Worm (Caenorhabditis elegans) whole organism, mixed stage, embryonic: ENCODE data around the gene nep-10.
"Not testable (repeated sequence)": the region's sequence is repeated elsewhere in the genome, so short reads cannot be mapped to it uniquely, and the experiment has no call there.

ENCODE experiments used
- bed-3 ChIP-seq: fragments of 200-800 bp; sonication (Bioruptor generic); optimal IDR thresholded peaks from 3 replicates; lab custom pipeline; 2018; ENCODE audit warnings: mild to moderate bottlenecking, missing genetic modification characterization, moderate library complexity, missing compliant biosample characterization
- blmp-1 ChIP-seq: fragments of 150-350 bp; optimal IDR thresholded peaks from 2 replicates; lab custom pipeline; 2014; ENCODE audit warnings: missing biosample characterization, missing genetic modification characterization
- ceh-39 ChIP-seq: fragments of 150-350 bp; optimal IDR thresholded peaks from 2 replicates; lab custom pipeline; 2014; ENCODE audit warnings: missing biosample characterization, missing genetic modification characterization
- ceh-43 ChIP-seq: fragments of 200-800 bp; sonication (Bioruptor generic); optimal IDR thresholded peaks from 2 replicates; lab custom pipeline; 2018; ENCODE audit warnings: mild to moderate bottlenecking, missing genetic modification characterization, moderate library complexity, missing compliant biosample characterization
- ces-1 ChIP-seq: fragments of 150-350 bp; optimal IDR thresholded peaks from 2 replicates; lab custom pipeline; 2014; ENCODE audit warnings: missing biosample characterization, missing genetic modification reagents, missing genetic modification characterization
- cnd-1 ChIP-seq: fragments of 200-800 bp; sonication (Bioruptor generic); optimal IDR thresholded peaks from 2 replicates; lab custom pipeline; 2018; ENCODE audit warnings: mild to moderate bottlenecking, missing genetic modification characterization, missing compliant biosample characterization
- drap-1 ChIP-seq: fragments of 200-800 bp; sonication (Bioruptor generic); optimal IDR thresholded peaks from 3 replicates; lab custom pipeline; 2018; ENCODE audit warnings: mild to moderate bottlenecking, missing genetic modification characterization, missing compliant biosample characterization
- elt-1 ChIP-seq: sonication (generic microtip); optimal IDR thresholded peaks from 2 replicates; lab custom pipeline; 2017; ENCODE audit warnings: missing genetic modification characterization, mild to moderate bottlenecking, missing compliant biosample characterization, antibody characterized with exemption, moderate library complexity, borderline replicate concordance; ENCODE audit not compliant: insufficient read depth
- elt-3 ChIP-seq: fragments of 150-350 bp; optimal IDR thresholded peaks from 2 replicates; lab custom pipeline; 2014; ENCODE audit warnings: missing biosample characterization, missing genetic modification characterization
- flh-1 ChIP-seq: fragments of 200-800 bp; sonication (Bioruptor generic); optimal IDR thresholded peaks from 2 replicates; lab custom pipeline; 2018; ENCODE audit warnings: mild to moderate bottlenecking, missing genetic modification characterization, moderate library complexity, missing compliant biosample characterization
- ham-2 ChIP-seq: fragments of 200-800 bp; sonication (Bioruptor generic); optimal IDR thresholded peaks from 2 replicates; lab custom pipeline; 2018; ENCODE audit warnings: mild to moderate bottlenecking, missing genetic modification characterization, missing compliant biosample characterization
- hlh-1 ChIP-seq: fragments of 150-350 bp; optimal IDR thresholded peaks from 2 replicates; lab custom pipeline; 2014; ENCODE audit warnings: missing biosample characterization, missing genetic modification reagents, missing genetic modification characterization
- lin-13 ChIP-seq: fragments of 150-350 bp; optimal IDR thresholded peaks from 2 replicates; lab custom pipeline; 2014; ENCODE audit warnings: missing biosample characterization, missing genetic modification characterization
- lin-32 ChIP-seq: fragments of 200-800 bp; sonication (Bioruptor generic); optimal IDR thresholded peaks from 2 replicates; lab custom pipeline; 2018; ENCODE audit warnings: mild to moderate bottlenecking, missing genetic modification characterization, missing compliant biosample characterization
- lsy-2 ChIP-seq: fragments of 150-350 bp; optimal IDR thresholded peaks from 2 replicates; lab custom pipeline; 2014; ENCODE audit warnings: missing biosample characterization, missing genetic modification characterization
- mab-5 ChIP-seq: fragments of 150-350 bp; optimal IDR thresholded peaks from 2 replicates; lab custom pipeline; 2014; ENCODE audit warnings: missing biosample characterization, missing genetic modification characterization
- mep-1 ChIP-seq: fragments of 150-350 bp; optimal IDR thresholded peaks from 2 replicates; lab custom pipeline; 2017; ENCODE audit warnings: missing biosample characterization, missing genetic modification reagents, missing genetic modification characterization, inconsistent platforms
- mls-2 ChIP-seq: sonication (generic microtip); optimal IDR thresholded peaks from 2 replicates; lab custom pipeline; 2016; ENCODE audit warnings: mild to moderate bottlenecking, missing genetic modification characterization, moderate library complexity, missing compliant biosample characterization
- nhr-12 ChIP-seq: fragments of 150-350 bp; optimal IDR thresholded peaks from 2 replicates; lab custom pipeline; 2014; ENCODE audit warnings: missing biosample characterization, missing genetic modification characterization
- nhr-2 ChIP-seq: fragments of 150-350 bp; optimal IDR thresholded peaks from 2 replicates; lab custom pipeline; 2014; ENCODE audit warnings: missing biosample characterization, missing genetic modification characterization
- nhr-237 ChIP-seq: fragments of 150-350 bp; optimal IDR thresholded peaks from 2 replicates; lab custom pipeline; 2014; ENCODE audit warnings: missing biosample characterization, missing genetic modification characterization
- nhr-28 ChIP-seq: fragments of 150-350 bp; optimal IDR thresholded peaks from 2 replicates; lab custom pipeline; 2014; ENCODE audit warnings: missing biosample characterization, missing genetic modification characterization
- nhr-76 ChIP-seq: sonication (generic microtip); optimal IDR thresholded peaks from 2 replicates; lab custom pipeline; 2017; ENCODE audit warnings: missing biosample characterization, missing genetic modification characterization
- pha-4 ChIP-seq: fragments of 150-350 bp; optimal IDR thresholded peaks from 2 replicates; lab custom pipeline; 2018; ENCODE audit warnings: missing biosample characterization, missing genetic modification reagents, missing genetic modification characterization
- sem-2 ChIP-seq: fragments of 200-800 bp; sonication (Bioruptor generic); optimal IDR thresholded peaks from 2 replicates; lab custom pipeline; 2018; ENCODE audit warnings: mild to moderate bottlenecking, missing genetic modification characterization, missing compliant biosample characterization
- snpc-4 ChIP-seq: fragments of 150-350 bp; optimal IDR thresholded peaks from 2 replicates; lab custom pipeline; 2014; ENCODE audit warnings: missing biosample characterization, missing genetic modification characterization
- sptf-1 ChIP-seq: sonication (generic microtip); optimal IDR thresholded peaks from 2 replicates; lab custom pipeline; 2017; ENCODE audit warnings: mild to moderate bottlenecking, missing genetic modification characterization, moderate library complexity, missing compliant biosample characterization
- unc-39 ChIP-seq: fragments of 150-350 bp; optimal IDR thresholded peaks from 2 replicates; lab custom pipeline; 2014; ENCODE audit warnings: missing biosample characterization, missing genetic modification characterization
- unc-62 ChIP-seq: fragments of 150-350 bp; optimal IDR thresholded peaks from 2 replicates; lab custom pipeline; 2014; ENCODE audit warnings: missing biosample characterization, missing genetic modification reagents, missing genetic modification characterization
- zip-8 ChIP-seq: fragments of 150-350 bp; optimal IDR thresholded peaks from 2 replicates; lab custom pipeline; 2014; ENCODE audit warnings: missing biosample characterization, missing genetic modification characterization
- ztf-11 ChIP-seq: fragments of 150-350 bp; optimal IDR thresholded peaks from 2 replicates; lab custom pipeline; 2014; ENCODE audit warnings: missing biosample characterization, missing genetic modification characterization

nep-10 gene

DNA sequence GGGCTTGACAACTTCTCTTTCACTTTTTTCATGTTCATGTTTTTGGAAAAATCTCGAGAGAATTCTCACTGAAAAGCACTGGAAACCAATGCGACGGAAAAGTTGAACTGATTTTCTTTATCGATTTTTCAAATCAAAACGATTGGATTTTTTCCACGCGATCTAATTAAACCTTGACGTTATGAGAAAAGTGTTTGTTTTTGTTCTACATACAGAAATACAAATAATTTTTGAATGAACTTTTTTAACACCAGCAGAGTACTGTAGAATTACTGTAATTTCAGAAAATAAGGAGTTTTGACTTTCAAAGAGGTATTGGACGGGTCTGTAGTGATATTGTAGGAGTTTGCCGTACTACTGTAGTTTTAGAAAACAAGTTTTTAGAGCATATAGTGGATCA lies at the start of gene nep-10:
Gene nep-10, minus strand, starts transcription at position 101 of the 400 bp plus-strand sequence.
- TF ChIP-seq elt-1 = no peak
- TF ChIP-seq nhr-76 (tag; lab: Kevin White, UChicago) = no peak
- no peak for TF ChIP-seq drap-1
- no peak for TF ChIP-seq cnd-1 (tag; lab: Kevin White, UChicago)
- no peak for TF ChIP-seq lin-13
- TF ChIP-seq nhr-2 (tag; lab: Kevin White, UChicago) = no peak
- TF ChIP-seq ham-2 = no peak
- TF ChIP-seq hlh-1 = no peak
- no peak for TF ChIP-seq zip-8 (tag; lab: Kevin White, UChicago)
- TF ChIP-seq lsy-2 (tag; lab: Kevin White, UChicago) = no peak
- no peak for TF ChIP-seq blmp-1 (tag; lab: Kevin White, UChicago)
- TF ChIP-seq sptf-1 = no peak
- TF ChIP-seq unc-39 = no peak
- TF ChIP-seq flh-1 (GFP tag; lab: Kevin White, UChicago) = no peak

ce11 chrII:3452421-3452820 lies 49.7 kb upstream of the nep-10 start, which contains the start of gene C16C8.12:
C16C8.12 (plus strand) TSS chrII:3452721.
- TF ChIP-seq mep-1 (tag; lab: Kevin White, UChicago) = no peak
- TF ChIP-seq ces-1 = no peak
- TF ChIP-seq elt-1 = no peak
- no peak for TF ChIP-seq bed-3
- no peak for TF ChIP-seq unc-62 (GFP tag; lab: Kevin White, UChicago)
- no peak for TF ChIP-seq mls-2 (tag; lab: Kevin White, UChicago)
- TF ChIP-seq nhr-12 (tag; lab: Kevin White, UChicago) = no peak
- no peak for TF ChIP-seq pha-4 (tag; lab: Kevin White, UChicago)
- TF ChIP-seq cnd-1 (tag; lab: Kevin White, UChicago) = no peak

- TF ChIP-seq ces-1, unc-39, drap-1: not testable (repeated sequence)
Observed at ce11 chrII:3449514-3449913, 46.8 kb upstream of the nep-10 start, which contains the start of gene C16C8.14. C16C8.14 (plus strand) TSS chrII:3449814.

- TF ChIP-seq sptf-1 (no peak), lin-32 (GFP tag; lab: Kevin White, UChicago) (no peak), pha-4 (tag; lab: Kevin White, UChicago) (no peak), nhr-76 (tag; lab: Kevin White, UChicago) (no peak), nhr-28 (tag; lab: Kevin White, UChicago) (no peak), nhr-2 (tag; lab: Kevin White, UChicago) (no peak), ham-2 (no peak), elt-1 (no peak), mep-1 (tag; lab: Kevin White, UChicago) (no peak), ceh-39 (no peak), blmp-1 (tag; lab: Kevin White, UChicago) (no peak), ztf-11 (tag; lab: Kevin White, UChicago) (no peak), sem-2 (GFP tag; lab: Kevin White, UChicago) (no peak), lin-13 (no peak), ceh-43 (GFP tag; lab: Kevin White, UChicago) (no peak)
- TF ChIP-seq, all 35 proteins: peak for 0
Observed at ce11 chrII:3448776-3449280, 46.1 kb upstream of the nep-10 start, which contains the start of gene C16C8.25. C16C8.25 (plus strand) TSS chrII:3449230.

DNA sequence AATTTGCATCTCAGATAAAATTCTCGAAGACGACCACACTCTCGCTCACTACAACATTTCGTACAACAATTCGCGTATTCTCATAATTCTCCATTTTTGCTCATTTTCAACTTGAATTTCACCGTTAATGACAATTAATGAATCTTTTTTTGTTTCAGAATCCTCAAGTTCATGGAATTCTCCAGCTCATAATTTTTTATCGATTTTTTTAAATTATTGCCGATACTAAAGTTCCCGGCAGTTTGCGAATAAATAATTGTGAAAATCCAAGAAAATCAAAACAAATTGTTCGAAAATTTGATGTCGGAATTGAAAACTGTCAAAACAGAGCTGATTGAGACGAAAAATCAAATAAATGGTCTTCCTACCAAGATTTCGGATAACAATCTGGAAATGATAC lies 45.2 kb upstream of the nep-10 start, which contains the start of gene C16C8.21:
Gene C16C8.21, plus strand, starts transcription at position 301 of the 400 bp plus-strand sequence.
- TF ChIP-seq elt-1 = no peak
- TF ChIP-seq unc-39 = no peak
- no peak for TF ChIP-seq nhr-237 (tag; lab: Kevin White, UChicago)
- TF ChIP-seq ham-2 = no peak

ce11 chrII:3446647-3447046 lies 43.9 kb upstream of the nep-10 start, which contains the start of the genes C16C8.20 and gldi-6:
C16C8.20 (plus strand) TSS chrII:3446947.
gldi-6 (plus strand) TSS chrII:3446947.
- TF ChIP-seq blmp-1 (tag; lab: Kevin White, UChicago) (no peak), ham-2 (no peak), elt-3 (tag; lab: Kevin White, UChicago) (no peak), nhr-2 (tag; lab: Kevin White, UChicago) (no peak), lin-32 (GFP tag; lab: Kevin White, UChicago) (no peak), mab-5 (no peak), cnd-1 (tag; lab: Kevin White, UChicago) (no peak), lsy-2 (tag; lab: Kevin White, UChicago) (no peak), nhr-28 (tag; lab: Kevin White, UChicago) (no peak), mls-2 (tag; lab: Kevin White, UChicago) (no peak), sptf-1 (no peak), elt-1 (no peak), ceh-43 (GFP tag; lab: Kevin White, UChicago) (no peak), nhr-76 (tag; lab: Kevin White, UChicago) (no peak), nhr-237 (tag; lab: Kevin White, UChicago) (no peak), pha-4 (tag; lab: Kevin White, UChicago) (no peak), bed-3 (no peak), snpc-4 (tag; lab: Kevin White, UChicago) (no peak)
- TF ChIP-seq, all 35 proteins: peak for 0
